Worm (Caenorhabditis elegans) whole organism, L3 larva: ENCODE measurements around the gene ugt-16.

Experiments
- R02D3.7 ChIP-seq: fragments of 150-350 bp; optimal IDR thresholded peaks from 2 replicates; lab custom pipeline; 2014; ENCODE audit warnings: missing biosample characterization, missing genetic modification characterization
- aly-2 ChIP-seq: fragments of 150-350 bp; optimal IDR thresholded peaks from 2 replicates; lab custom pipeline; 2014; ENCODE audit warnings: missing biosample characterization, missing genetic modification characterization
- ama-1 ChIP-seq: fragments of 150-350 bp; optimal IDR thresholded peaks from 2 replicates; lab custom pipeline; 2018
- ceh-16 ChIP-seq: sonication (generic microtip); optimal IDR thresholded peaks from 2 replicates; lab custom pipeline; 2017; ENCODE audit warnings: missing biosample characterization, missing genetic modification characterization
- ceh-82 ChIP-seq: fragments of 150-350 bp; optimal IDR thresholded peaks from 2 replicates; lab custom pipeline; 2014; ENCODE audit warnings: missing biosample characterization, missing genetic modification characterization
- elt-2 ChIP-seq: sonication (generic microtip); optimal IDR thresholded peaks from 2 replicates; lab custom pipeline; 2016; ENCODE audit warnings: missing genetic modification reagents, mild to moderate bottlenecking, missing genetic modification characterization, missing compliant biosample characterization
- elt-3 ChIP-seq, 3 experiments: fragments of 150-350 bp in 1 of 3; sonication (generic microtip) in 2 of 3; optimal IDR thresholded peaks; 2 replicates in 2 of 3; 4 replicates in 1 of 3; lab custom pipeline; 2014 to 2017; ENCODE audit warnings: missing biosample characterization in 3 of 3, missing genetic modification characterization in 3 of 3
- fkh-10 ChIP-seq: sonication (generic microtip); optimal IDR thresholded peaks from 2 replicates; lab custom pipeline; 2017; ENCODE audit warnings: missing biosample characterization, missing genetic modification reagents, missing genetic modification characterization
- hmg-11 ChIP-seq: sonication (generic microtip); optimal IDR thresholded peaks from 2 replicates; lab custom pipeline; 2016; ENCODE audit warnings: missing genetic modification characterization, missing compliant biosample characterization
- jun-1 ChIP-seq: fragments of 150-350 bp; optimal IDR thresholded peaks from 2 replicates; lab custom pipeline; 2014; ENCODE audit warnings: missing biosample characterization, missing genetic modification reagents, missing genetic modification characterization
- lin-15B ChIP-seq: fragments of 150-350 bp; optimal IDR thresholded peaks from 2 replicates; lab custom pipeline; 2014; ENCODE audit warnings: missing biosample characterization, missing genetic modification characterization
- lsy-12 ChIP-seq: sonication (generic microtip); optimal IDR thresholded peaks from 2 replicates; lab custom pipeline; 2016; ENCODE audit warnings: mild to moderate bottlenecking, missing genetic modification characterization, missing compliant biosample characterization
- nhr-11 ChIP-seq: fragments of 150-350 bp; optimal IDR thresholded peaks from 2 replicates; lab custom pipeline; 2014; ENCODE audit warnings: missing biosample characterization, missing genetic modification characterization
- nhr-12 ChIP-seq: fragments of 150-350 bp; optimal IDR thresholded peaks from 2 replicates; lab custom pipeline; 2014; ENCODE audit warnings: missing biosample characterization, missing genetic modification characterization
- nhr-25 ChIP-seq: sonication (generic microtip); optimal IDR thresholded peaks from 2 replicates; lab custom pipeline; 2017; ENCODE audit warnings: missing biosample characterization, missing genetic modification characterization
- nhr-28 ChIP-seq: fragments of 150-350 bp; optimal IDR thresholded peaks from 2 replicates; lab custom pipeline; 2014; ENCODE audit warnings: missing biosample characterization, missing genetic modification characterization
- nhr-67 ChIP-seq: fragments of 150-350 bp; optimal IDR thresholded peaks from 2 replicates; lab custom pipeline; 2014; ENCODE audit warnings: missing biosample characterization, missing genetic modification characterization
- nhr-76 ChIP-seq: fragments of 150-350 bp; sonication (generic microtip); optimal IDR thresholded peaks from 5 replicates; lab custom pipeline; 2014; ENCODE audit warnings: missing biosample characterization, missing genetic modification characterization
- nhr-77 ChIP-seq: fragments of 150-350 bp; optimal IDR thresholded peaks from 2 replicates; lab custom pipeline; 2014; ENCODE audit warnings: missing biosample characterization, missing genetic modification characterization
- pha-4 ChIP-seq: fragments of 150-350 bp; optimal IDR thresholded peaks from 2 replicates; lab custom pipeline; 2014; ENCODE audit warnings: missing biosample characterization, missing genetic modification reagents, missing genetic modification characterization
- pqm-1 ChIP-seq: fragments of 150-350 bp; optimal IDR thresholded peaks from 2 replicates; lab custom pipeline; 2017; ENCODE audit warnings: missing biosample characterization, missing genetic modification characterization, inconsistent platforms
- sea-2 ChIP-seq: fragments of 150-350 bp; sonication (generic microtip); optimal IDR thresholded peaks from 4 replicates; lab custom pipeline; 2014; ENCODE audit warnings: missing biosample characterization, missing genetic modification reagents, missing genetic modification characterization
- snpc-4 ChIP-seq: fragments of 150-350 bp; optimal IDR thresholded peaks from 2 replicates; lab custom pipeline; 2014; ENCODE audit warnings: missing biosample characterization, missing genetic modification characterization
- unc-39 ChIP-seq: sonication (generic microtip); optimal IDR thresholded peaks from 4 replicates; lab custom pipeline; 2017; ENCODE audit warnings: missing biosample characterization, missing genetic modification characterization
- zag-1 ChIP-seq: fragments of 150-350 bp; optimal IDR thresholded peaks from 2 replicates; lab custom pipeline; 2014; ENCODE audit warnings: missing biosample characterization, missing genetic modification characterization
- ztf-11 ChIP-seq: fragments of 150-350 bp; optimal IDR thresholded peaks from 2 replicates; lab custom pipeline; 2014; ENCODE audit warnings: missing biosample characterization, missing genetic modification characterization
- ztf-4 ChIP-seq: fragments of 150-350 bp; optimal IDR thresholded peaks from 2 replicates; lab custom pipeline; 2014; ENCODE audit warnings: missing biosample characterization, missing genetic modification characterization

ugt-16 gene

ce11 chrV:12819792-12820453 is 4.9 kb upstream of the ugt-16 start, which contains the start of the genes ZC443.4 and ugt-18:
Gene ZC443.4, minus strand, starts transcription at chrV:12819886.
Gene ugt-18, plus strand, starts transcription at chrV:12820260.
- TF ChIP-seq pqm-1, result peak; percentile 68
- TF ChIP-seq elt-2 (tag; lab: Kevin White, UChicago), result peak; percentile 31
- TF ChIP-seq aly-2 (tag; lab: Kevin White, UChicago), result no peak
- TF ChIP-seq jun-1 (tag; lab: Kevin White, UChicago), result peak; percentile 65
- no peak for TF ChIP-seq nhr-12
- TF ChIP-seq, all 47 proteins: peak for 3

- TF ChIP-seq ama-1 (lab: Kevin White, UChicago) (no peak), elt-3 (tag; optimal IDR thresholded peaks at IDR 0.05; lab: Kevin White, UChicago) (no peak), jun-1 (tag; lab: Kevin White, UChicago) (peak; percentile 26), pqm-1 (peak; percentile 89), nhr-12 (no peak), elt-2 (tag; lab: Kevin White, UChicago) (peak; percentile 77), lin-15B (no peak)
- TF ChIP-seq, all 47 proteins: peak for 3
These were observed 2.8 kb upstream of the ugt-16 start for ce11 chrV:12822065-12822464.

DNA sequence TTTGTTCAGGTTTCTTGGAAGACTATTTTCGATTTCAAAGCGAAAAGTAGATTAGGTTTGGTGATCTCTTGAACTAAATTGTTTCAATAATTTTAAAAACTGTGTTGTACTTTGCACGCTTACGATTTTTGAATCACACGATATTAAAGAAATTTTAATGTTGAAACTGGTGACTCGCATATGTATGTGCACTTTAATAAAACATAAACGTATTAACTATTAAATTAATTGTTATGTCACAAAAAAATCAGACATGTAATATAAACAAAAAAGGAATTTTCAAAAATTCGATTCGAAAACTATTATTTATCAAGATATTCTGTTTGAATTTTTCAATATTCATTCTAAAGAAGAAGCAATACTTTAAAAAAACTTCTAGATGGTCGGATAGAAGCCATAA is 2.4 kb downstream of the ugt-16 start, which contains the start of gene ugt-15:
TSS of gene ugt-15 (plus strand) at position 301 of the 400 bp plus-strand sequence.
- TF ChIP-seq unc-39 (tag; lab: Kevin White, UChicago) (no peak), elt-2 (tag; lab: Kevin White, UChicago) (peak; percentile 13), nhr-67 (tag; lab: Kevin White, UChicago) (no peak), lin-15B (no peak), ztf-4 (tag; lab: Kevin White, UChicago) (no peak), zag-1 (no peak), pqm-1 (peak; percentile 22), hmg-11 (no peak), pha-4 (tag; lab: Kevin White, UChicago) (no peak)
- TF ChIP-seq, all 47 proteins: peak for 2

- TF ChIP-seq sea-2 (GFP tag; lab: Kevin White, UChicago), result no peak
- no peak for TF ChIP-seq ceh-82
These were observed 10.6 kb downstream of the ugt-16 start, which contains the start of gene C44H9.4 for ce11 chrV:12835388-12835787. Gene C44H9.4, plus strand, starts transcription at chrV:12835688.

DNA sequence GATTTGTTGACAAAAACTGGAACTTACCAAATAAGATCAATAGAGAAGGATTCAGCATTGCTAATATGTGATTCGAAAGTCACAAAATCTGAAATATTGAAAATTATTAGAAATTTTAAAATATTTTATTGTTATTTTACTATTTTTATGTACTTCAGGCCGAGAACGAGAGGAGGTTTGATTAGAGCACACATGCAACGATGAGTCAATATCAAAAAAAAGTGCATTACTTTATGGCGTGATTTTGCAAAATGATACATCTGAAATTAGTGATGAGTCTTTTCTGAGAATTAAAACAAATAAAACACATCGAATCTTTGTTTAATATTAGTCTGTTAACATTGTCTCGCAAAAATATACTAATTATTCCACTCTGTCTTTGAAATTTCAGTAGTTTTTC is 19.9 kb downstream of the ugt-16 start:
- TF ChIP-seq pqm-1 (peak; percentile 56), nhr-11 (tag; lab: Kevin White, UChicago) (no peak), snpc-4 (tag; lab: Kevin White, UChicago) (no peak), nhr-76 (no peak)

ce11 chrV:12845247-12845646 is 20.4 kb downstream of the ugt-16 start, which contains the start of gene C44H9.6:
Gene C44H9.6, minus strand, starts transcription at chrV:12845347.
- peak; percentile 35 for TF ChIP-seq elt-2 (tag; lab: Kevin White, UChicago)
- TF ChIP-seq nhr-77 (tag; lab: Kevin White, UChicago), result no peak

DNA sequence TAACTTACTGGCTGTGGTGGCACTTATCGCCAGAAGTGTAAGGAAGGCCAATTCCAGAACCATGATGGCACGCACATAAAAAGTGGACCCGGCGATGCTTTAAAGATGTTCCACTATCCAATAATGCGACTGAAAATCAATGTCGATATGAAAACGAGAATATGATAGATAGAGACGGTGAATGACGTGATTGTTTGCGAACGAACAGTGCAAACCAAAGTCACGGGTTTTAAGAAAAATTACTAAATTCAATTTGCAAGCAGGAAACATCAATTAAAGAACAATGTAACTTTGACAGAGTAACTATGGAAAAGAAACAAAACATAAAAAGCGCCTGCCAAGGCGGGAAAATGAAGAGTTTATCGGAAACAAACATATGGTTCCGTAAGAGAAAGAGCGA is 24.9 kb downstream of the ugt-16 start, which contains the start of gene C44H9.5:
TSS of gene C44H9.5 (minus strand) at position 129 of the 400 bp plus-strand sequence.
- no peak for TF ChIP-seq R02D3.7
- peak; percentile 49 for TF ChIP-seq elt-2 (tag; lab: Kevin White, UChicago)
- TF ChIP-seq pqm-1, result peak; percentile 66
- TF ChIP-seq fkh-10 (GFP tag; lab: Kevin White, UChicago), result no peak
- TF ChIP-seq nhr-11 (tag; lab: Kevin White, UChicago), result no peak
- TF ChIP-seq ztf-4 (tag; lab: Kevin White, UChicago), result no peak
- no peak for TF ChIP-seq nhr-77 (tag; lab: Kevin White, UChicago)
- TF ChIP-seq nhr-25 (tag; lab: Kevin White, UChicago), result no peak
- TF ChIP-seq ceh-16 (tag; lab: Kevin White, UChicago), result no peak
- no peak for TF ChIP-seq nhr-28 (tag; lab: Kevin White, UChicago)
- no peak for TF ChIP-seq lsy-12 (tag; lab: Kevin White, UChicago)

DNA sequence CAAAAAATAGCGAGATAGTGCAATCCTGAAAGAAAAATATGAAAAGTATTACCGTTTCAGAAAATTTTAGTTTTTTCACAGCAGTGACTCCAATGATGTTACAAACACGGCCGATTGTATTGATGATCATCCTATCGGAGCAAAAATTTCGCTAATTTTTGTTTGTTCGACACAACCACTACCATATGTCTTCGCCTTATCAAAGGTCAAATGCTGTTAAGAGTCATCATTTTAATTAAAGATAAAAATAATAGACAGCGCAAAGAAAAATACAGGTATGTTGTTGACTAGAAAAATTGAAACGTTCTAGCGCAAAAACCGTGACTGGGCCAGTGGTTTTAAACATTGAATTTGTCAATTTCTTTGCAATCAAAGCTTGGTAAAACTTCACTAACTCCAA is 27.5 kb downstream of the ugt-16 start:
- TF ChIP-seq ztf-11, result no peak
- TF ChIP-seq elt-3 (tag; optimal IDR thresholded peaks at IDR 0.05; lab: Kevin White, UChicago), result no peak
- TF ChIP-seq pqm-1, result peak; percentile 69
- TF ChIP-seq elt-2 (tag; lab: Kevin White, UChicago), result peak; percentile 58
- TF ChIP-seq jun-1 (tag; lab: Kevin White, UChicago), result peak; percentile 13
